Fruit fly (Drosophila melanogaster) whole organism, larva: ENCODE data around the gene CG31915.
A peak's percentile ranks its signal among the peaks of the same experiment; 100 is the strongest.

ENCODE experiments used
- noc ChIP-seq: fragments of 200-800 bp; sonication (Bioruptor generic); optimal IDR thresholded peaks from 3 replicates; lab custom pipeline; 2019; ENCODE audit warnings: missing biosample characterization, mild to moderate bottlenecking, missing genetic modification characterization, moderate library complexity

CG31915 gene

dm6 chr2L:5546518-5547287 is 18.8 kb downstream of the CG31915 start, which contains the start of gene Oscillin:
Gene Oscillin, plus strand, starts transcription at chr2L:5547086.
- no peak for TF ChIP-seq noc

DNA sequence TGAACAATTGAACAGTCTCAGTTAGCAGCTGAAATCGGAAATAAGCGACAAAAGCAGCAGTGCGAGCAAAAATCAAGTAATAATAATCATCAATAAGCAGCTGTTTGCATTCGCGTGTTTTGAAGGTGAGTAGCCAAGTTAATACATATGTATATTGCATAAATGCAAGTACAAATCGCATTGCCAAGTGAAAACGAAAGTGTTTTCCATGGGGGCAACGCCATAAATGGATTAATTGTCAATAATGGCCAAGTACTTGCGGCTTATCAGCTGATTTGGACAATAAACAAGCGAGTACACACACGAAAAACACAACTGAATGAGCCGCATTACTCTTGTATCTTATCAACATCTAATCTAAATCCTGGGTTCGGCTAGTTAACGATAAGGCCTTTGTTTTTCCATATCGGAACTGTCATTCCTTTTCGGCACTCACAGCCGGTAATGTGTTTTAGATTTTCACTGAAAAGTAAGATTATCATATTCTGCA is 19.4 kb downstream of the CG31915 start:
- peak; percentile 23 for TF ChIP-seq noc

DNA sequence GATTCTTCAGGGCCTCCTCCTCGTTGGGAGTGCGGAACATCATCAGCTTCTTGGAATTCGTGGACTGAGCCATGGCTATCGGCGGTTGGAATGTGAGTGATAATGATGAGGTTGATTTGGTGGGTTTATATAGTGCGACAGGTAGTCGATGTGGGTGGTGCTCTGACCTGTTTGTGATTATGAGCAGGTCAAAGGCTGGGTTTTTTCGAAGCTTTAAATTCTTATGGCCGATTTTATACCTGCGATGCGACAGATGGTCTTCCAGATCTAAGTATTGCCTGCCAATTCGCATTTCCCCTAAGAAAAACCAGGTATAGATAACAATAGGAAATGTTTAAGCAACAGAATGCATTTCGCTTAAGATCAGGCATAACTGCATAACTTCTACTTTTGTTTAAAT is 22.8 kb downstream of the CG31915 start, which contains the start of gene CG14014:
CG14014 (minus strand) TSS at position 101 of the 400 bp plus-strand sequence.
- TF ChIP-seq noc: no peak

- TF ChIP-seq noc: no peak
Measured at dm6 chr2L:5551538-5551937, 23.6 kb downstream of the CG31915 start, which contains the start of gene CG18269. Gene CG18269, plus strand, starts transcription at chr2L:5551838.

DNA sequence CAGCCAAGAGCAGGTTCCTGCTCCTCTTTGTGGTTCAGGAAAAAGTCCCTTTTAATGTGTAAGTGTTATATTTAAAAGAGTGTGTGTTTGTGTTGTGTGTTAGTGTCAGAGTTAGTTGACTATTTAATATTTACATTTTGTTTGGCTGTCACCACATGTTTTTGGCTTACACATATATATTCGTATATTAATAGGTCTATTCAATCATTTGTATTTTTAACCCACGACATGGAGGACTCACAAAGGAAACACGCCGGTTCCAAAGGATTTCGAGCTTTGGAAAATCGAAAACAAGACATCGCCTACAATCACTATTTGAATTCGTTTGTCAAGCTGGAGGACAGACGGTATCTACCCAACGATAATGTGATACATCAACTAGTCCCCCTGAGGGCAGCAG is 25.8 kb downstream of the CG31915 start, which contains the start of the genes CG14013 and CG14017:
CG14013 (minus strand) TSS at position 101 of the 400 bp plus-strand sequence.
CG14017 (plus strand) TSS at position 148 of the 400 bp plus-strand sequence.
- TF ChIP-seq noc: no peak

DNA sequence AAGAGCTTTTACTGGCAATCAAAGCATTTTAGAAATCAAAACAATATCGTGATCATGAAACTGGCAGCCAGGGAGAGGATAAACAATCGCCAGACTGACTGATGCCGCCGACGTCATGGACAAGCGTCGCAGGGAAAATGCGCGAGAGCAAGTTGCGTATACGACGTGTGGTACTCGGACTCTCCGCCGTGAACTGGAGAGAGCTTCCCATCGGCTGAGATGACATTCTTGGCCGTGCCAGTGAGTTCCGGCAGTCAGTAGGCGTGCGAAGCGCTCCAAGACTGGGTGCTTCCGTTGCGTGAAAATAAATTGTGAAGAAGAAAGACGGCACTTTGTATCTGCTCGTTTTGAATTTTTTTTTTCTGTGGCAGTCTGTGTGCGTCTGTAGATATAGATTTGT is 26.9 kb downstream of the CG31915 start, which contains the start of gene GluRIIA:
GluRIIA (plus strand) TSS at position 255 of the 400 bp plus-strand sequence.
- TF ChIP-seq noc: no peak

DNA sequence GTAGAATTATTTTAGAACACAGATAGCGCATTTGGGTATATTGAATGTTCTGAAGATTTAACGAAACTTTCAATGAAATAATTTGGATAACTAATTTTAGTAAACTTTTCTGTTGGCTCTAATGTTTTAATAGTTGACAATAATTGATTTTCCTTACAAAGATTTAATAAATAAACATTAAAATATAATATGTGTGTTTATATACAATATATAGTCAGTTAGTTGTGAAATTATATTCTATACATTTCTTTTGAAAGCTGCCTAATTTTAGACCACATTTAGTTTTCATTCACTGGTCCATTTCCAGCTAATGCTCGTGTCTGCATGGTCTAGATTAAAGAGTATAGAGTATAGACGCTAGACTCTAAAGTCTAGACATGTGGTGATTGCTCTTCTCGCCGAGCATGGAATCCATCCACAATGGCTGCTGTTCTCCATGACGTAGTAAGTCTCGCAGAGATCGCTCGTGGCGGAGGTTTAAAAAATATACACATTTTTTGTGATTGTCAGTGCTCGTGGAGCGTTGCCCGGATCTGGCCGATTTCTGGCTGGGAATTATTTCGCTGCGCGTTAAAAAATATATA is 31.0 kb downstream of the CG31915 start, which contains the start of gene GluRIIB:
GluRIIB (plus strand) TSS at position 534 of the 584 bp plus-strand sequence.
- no peak for TF ChIP-seq noc

- no peak for TF ChIP-seq noc
Measured at dm6 chr2L:5567103-5567502, 39.2 kb downstream of the CG31915 start.

DNA sequence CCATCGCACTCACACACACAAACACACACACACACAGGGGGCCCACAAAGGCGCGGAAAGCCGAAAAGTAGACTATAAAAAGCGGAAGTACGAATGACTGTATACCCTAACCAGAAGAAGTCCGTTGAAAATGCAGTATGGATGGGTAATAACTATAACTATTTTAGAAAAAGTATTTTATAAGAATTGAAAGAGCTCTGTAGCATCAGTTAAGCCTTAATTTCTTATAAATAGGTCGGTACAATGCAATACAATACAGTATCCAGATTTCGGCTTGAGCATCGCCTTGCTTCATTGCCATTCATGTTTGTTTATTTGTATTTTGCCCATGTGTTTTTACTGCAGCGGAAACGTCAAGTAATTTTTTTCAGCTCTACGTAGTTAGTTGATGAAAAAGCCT is 41.6 kb downstream of the CG31915 start:
- TF ChIP-seq noc: no peak
